Worm (Caenorhabditis elegans): ENCODE results near the gene Y54G9A.5.

The Y54G9A.5 gene

DNA sequence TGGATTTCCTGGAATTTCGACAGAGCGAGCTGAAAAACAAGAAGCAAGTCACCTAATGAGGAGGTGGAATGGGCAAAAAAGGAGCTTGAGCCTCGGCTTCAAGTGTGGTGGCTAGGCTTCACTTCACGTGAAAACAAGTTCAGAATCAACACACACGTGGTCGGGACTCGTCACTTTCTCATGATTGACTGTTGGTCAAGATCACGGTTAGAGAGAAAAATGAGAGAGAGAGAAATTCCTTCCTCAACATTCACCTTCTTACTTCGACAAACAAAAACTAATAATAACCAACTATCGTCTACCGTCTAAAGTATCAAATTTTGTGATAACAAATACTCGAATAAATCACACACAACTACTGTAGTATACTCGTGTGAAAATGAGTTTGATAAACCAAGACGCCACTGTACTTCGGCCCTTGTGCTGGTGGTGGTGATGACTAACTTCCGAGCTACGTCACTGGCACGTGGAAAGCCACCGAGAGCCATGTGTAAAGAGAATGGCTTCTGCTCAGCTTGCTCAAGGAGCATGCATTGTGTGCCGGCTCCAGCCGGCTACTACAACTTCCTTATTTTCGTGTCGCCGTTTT lies 49.1 kb upstream of the Y54G9A.5 start (continued):
- no peak for TF ChIP-seq aly-2 (tag; optimal IDR thresholded peaks at IDR 0.05)
- no peak for TF ChIP-seq lin-29 (GFP tag; IDR thresholded peaks at IDR 0.05)
- no peak for TF ChIP-seq daf-8 (GFP tag; IDR thresholded peaks at IDR 0.05)

DNA sequence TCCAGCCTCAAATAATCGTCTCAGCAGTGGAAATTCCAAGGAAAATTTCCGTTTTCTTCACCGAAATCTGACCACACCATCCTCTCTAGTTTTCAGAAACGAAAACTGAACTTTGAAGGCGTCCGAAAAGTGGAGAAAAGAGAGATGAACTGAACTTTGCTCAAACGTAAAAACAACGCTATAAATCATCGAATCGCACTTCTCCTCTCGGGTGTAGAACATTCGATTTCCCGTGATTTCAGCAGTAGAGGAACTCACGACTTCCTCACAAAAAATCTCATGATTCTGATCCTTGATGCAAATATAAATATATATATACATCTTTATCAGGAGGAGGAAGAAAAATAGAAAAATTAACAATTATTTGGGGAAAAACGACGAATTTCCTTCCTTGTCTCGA lies 47.6 kb upstream of the Y54G9A.5 start:
- TF ChIP-seq hlh-30 (tag; optimal IDR thresholded peaks at IDR 0.05; ENCODE audit: insufficient read depth) (peak; percentile 50), mdl-1 (tag; optimal IDR thresholded peaks at IDR 0.05) (peak in 1 of 2 experiments; percentile 11), nhr-28 (tag; optimal IDR thresholded peaks at IDR 0.05) (peak; percentile 15), lin-38 (GFP tag; IDR thresholded peaks at IDR 0.05) (no peak), snpc-4 (tag; optimal IDR thresholded peaks at IDR 0.05) (no peak)

- TF ChIP-seq aha-1 (tag): peak; percentile 92
- TF ChIP-seq ceh-20 (GFP tag; IDR thresholded peaks at IDR 0.05): no peak
Observed at ce11 chrII:13677927-13678326, 44.9 kb upstream of the Y54G9A.5 start.

DNA sequence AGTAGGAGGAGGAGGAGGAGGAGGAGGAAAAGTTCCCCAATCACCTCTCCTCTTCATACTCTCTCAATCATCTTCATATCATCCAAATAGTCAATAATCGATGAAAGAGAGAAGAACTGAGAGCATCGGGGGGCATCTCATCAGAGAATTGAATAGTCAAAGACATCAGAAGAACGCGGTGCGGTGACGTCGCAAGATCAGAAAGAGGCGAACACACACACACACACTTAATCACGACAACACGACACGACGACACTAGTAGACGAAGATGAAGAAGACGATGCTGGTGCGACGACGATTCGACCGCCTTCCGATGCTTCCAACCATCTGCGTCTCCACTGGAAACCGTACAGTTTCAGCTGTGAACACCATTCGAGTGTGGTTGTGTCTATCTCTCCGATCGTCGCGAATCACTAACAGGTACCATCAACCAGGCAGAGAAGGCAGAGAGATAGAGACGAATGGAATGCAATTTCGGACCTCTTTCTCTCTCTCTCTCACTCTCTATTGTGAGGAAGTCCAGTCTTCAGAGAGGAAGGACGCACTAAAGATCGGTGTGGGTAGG lies 44.2 kb upstream of the Y54G9A.5 start:
- TF ChIP-seq nhr-25 (tag; optimal IDR thresholded peaks at IDR 0.05; ENCODE audit: borderline replicate concordance, insufficient read depth): peak; percentile 56
- TF ChIP-seq hlh-30 (tag; optimal IDR thresholded peaks at IDR 0.05; ENCODE audit: insufficient read depth): peak; percentile 5
- TF ChIP-seq daf-8 (GFP tag; IDR thresholded peaks at IDR 0.05): no peak
- TF ChIP-seq zip-2 (tag; optimal IDR thresholded peaks at IDR 0.05): no peak
- TF ChIP-seq nhr-77 (tag; optimal IDR thresholded peaks at IDR 0.05): peak; percentile 30
- no peak for TF ChIP-seq nhr-237 (tag; optimal IDR thresholded peaks at IDR 0.05)
- TF ChIP-seq dve-1 (tag; optimal IDR thresholded peaks at IDR 0.05; ENCODE audit: insufficient read depth): no peak
- TF ChIP-seq mdl-1 (tag; optimal IDR thresholded peaks at IDR 0.05): peak in 1 of 2 experiments; percentile 55
- TF ChIP-seq mxl-3 (GFP tag; optimal IDR thresholded peaks at IDR 0.05): peak; percentile 37
- peak; percentile 12 for TF ChIP-seq ceh-28 (tag; optimal IDR thresholded peaks at IDR 0.05)
- peak; percentile 22; the same call in 1 of the 2 replicates for TF ChIP-seq set-16 (GFP tag; IDR thresholded peaks at IDR 0.05)
- 0 out of 2 replicates have a peak, but pooled peaks have one; percentile 24 for TF ChIP-seq snpc-1.2 (GFP tag; IDR thresholded peaks at IDR 0.05)
- peak; percentile 60; the same call in 1 of the 2 replicates for TF ChIP-seq mdt-29 (GFP tag; IDR thresholded peaks at IDR 0.05)
- no peak for TF ChIP-seq lin-38 (GFP tag; IDR thresholded peaks at IDR 0.05)
- no peak for TF ChIP-seq snpc-4 (tag; optimal IDR thresholded peaks at IDR 0.05)
- TF ChIP-seq nhr-28 (tag; optimal IDR thresholded peaks at IDR 0.05): peak; percentile 54
- 0 out of 2 replicates have a peak, but pooled peaks have one; percentile 18 for TF ChIP-seq mxl-2 (GFP tag; conservative IDR thresholded peaks at IDR 0.05)
- TF ChIP-seq nhr-48 (tag; optimal IDR thresholded peaks at IDR 0.05): peak; percentile 66
- TF ChIP-seq nhr-10 (tag; optimal IDR thresholded peaks at IDR 0.05): peak; percentile 55
- TF ChIP-seq aha-1 (tag): peak; percentile 96
- TF ChIP-seq hlh-11 (tag; optimal IDR thresholded peaks at IDR 0.05): peak; percentile 87
- TF ChIP-seq dmd-6 (GFP tag; IDR thresholded peaks at IDR 0.05): peak; percentile 27
- no peak for TF ChIP-seq skn-1 (tag; optimal IDR thresholded peaks at IDR 0.05)
- 0 out of 2 replicates have a peak, but pooled peaks have one; percentile 28 for TF ChIP-seq nhr-42 (GFP tag; IDR thresholded peaks at IDR 0.05)
- TF ChIP-seq unc-62 (GFP tag; optimal IDR thresholded peaks at IDR 0.05 in 1 of 2): peak in 1 of 2 experiments; percentile 100
- TF ChIP-seq unc-62 (tag; optimal IDR thresholded peaks at IDR 0.05): no peak

DNA sequence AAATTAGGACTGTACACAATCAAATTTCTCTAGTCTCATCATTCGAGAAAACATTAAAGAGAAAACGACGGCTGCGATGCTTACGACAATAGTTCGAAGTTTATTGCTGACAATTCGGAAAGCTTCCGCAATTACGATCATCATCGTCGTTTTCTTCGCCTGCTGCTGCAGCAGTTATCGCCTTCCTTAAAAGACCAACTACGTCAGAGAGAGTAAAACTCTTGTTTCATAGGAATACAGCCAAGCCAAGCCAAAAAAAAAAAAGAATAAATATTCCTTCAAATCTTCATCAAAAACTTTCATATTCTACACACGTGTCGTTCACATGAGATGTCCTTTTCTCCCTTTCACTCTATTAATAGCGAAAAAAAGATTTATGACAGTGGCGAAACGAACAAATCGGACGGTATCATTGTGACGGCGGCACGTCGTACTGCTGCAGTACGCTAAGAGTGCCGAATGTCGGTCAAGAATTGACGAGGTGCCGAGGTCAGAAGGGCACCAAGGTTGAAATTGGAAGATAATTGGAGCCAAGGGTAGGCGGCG lies 43.0 kb upstream of the Y54G9A.5 start:
- no peak for TF ChIP-seq duxl-1 (tag; optimal IDR thresholded peaks at IDR 0.05; ENCODE audit: poor library complexity)
- TF ChIP-seq daf-8 (GFP tag; IDR thresholded peaks at IDR 0.05): no peak
- no peak for TF ChIP-seq Y105C5A.15 (GFP tag; IDR thresholded peaks at IDR 0.05)
- TF ChIP-seq T20F7.1 (GFP tag; optimal IDR thresholded peaks at IDR 0.05): no peak
- TF ChIP-seq sdz-12 (GFP tag; optimal IDR thresholded peaks at IDR 0.05): no peak
- TF ChIP-seq R02D3.7 (tag; optimal IDR thresholded peaks at IDR 0.05): no peak
- TF ChIP-seq set-16 (GFP tag; IDR thresholded peaks at IDR 0.05): no peak
- TF ChIP-seq cey-2 (tag; optimal IDR thresholded peaks at IDR 0.05; ENCODE audit: borderline replicate concordance, insufficient read depth): peak; percentile 16
- no peak for TF ChIP-seq fos-1 (tag; optimal IDR thresholded peaks at IDR 0.05)
- no peak for TF ChIP-seq zip-2 (tag; optimal IDR thresholded peaks at IDR 0.05)
- TF ChIP-seq mdl-1 (tag; optimal IDR thresholded peaks at IDR 0.05): peak in 1 of 2 experiments; percentile 53
- TF ChIP-seq tag-97 (GFP tag; IDR thresholded peaks at IDR 0.05): no peak
- TF ChIP-seq lin-29 (GFP tag; IDR thresholded peaks at IDR 0.05): no peak
- no peak for TF ChIP-seq dmd-8 (GFP tag; IDR thresholded peaks at IDR 0.05)
- no peak for TF ChIP-seq ceh-32 (tag; optimal IDR thresholded peaks at IDR 0.05; ENCODE audit: poor library complexity)
- TF ChIP-seq dpl-1 (GFP tag; optimal IDR thresholded peaks at IDR 0.05): no peak
- TF ChIP-seq nhr-10 (tag; optimal IDR thresholded peaks at IDR 0.05): no peak
- no peak for TF ChIP-seq zfp-3 (GFP tag; conservative IDR thresholded peaks at IDR 0.05)
